Worm (Caenorhabditis elegans) whole organism, young adult: Measurements from ENCODE around the gene R11F4.1.

Experiments
- akir-1 ChIP-seq: fragments of 200-800 bp; sonication (Bioruptor generic); optimal IDR thresholded peaks from 2 replicates; lab custom pipeline; 2018; ENCODE audit warnings: mild to moderate bottlenecking, missing genetic modification characterization, moderate library complexity, missing compliant biosample characterization
- ama-1 ChIP-seq, 3 experiments: fragments of 150-350 bp in 1 of 3; sonication (generic microtip) in 2 of 3; optimal IDR thresholded peaks; 2 replicates each; lab custom pipeline; 2014 to 2018; ENCODE audit warnings: missing biosample characterization in 2 of 3, missing genetic modification characterization in 2 of 3, missing genetic modification reagents in 2 of 3
- atf-7 ChIP-seq: sonication (generic microtip); optimal IDR thresholded peaks from 2 replicates; lab custom pipeline; 2017; ENCODE audit warnings: mild to moderate bottlenecking, missing genetic modification characterization, missing compliant biosample characterization
- attf-3 ChIP-seq: fragments of 200-800 bp; sonication (Bioruptor generic); conservative IDR thresholded peaks from 2 replicates; pipeline ENCODE4 v1.3.6; 2022; ENCODE audit warnings: missing genetic modification reagents, missing genetic modification characterization, missing compliant biosample characterization
- nhr-90 ChIP-seq: sonication (generic microtip); optimal IDR thresholded peaks from 2 replicates; lab custom pipeline; 2016; ENCODE audit warnings: missing genotype, mild to moderate bottlenecking, missing genetic modification characterization, missing compliant biosample characterization
- pha-4 ChIP-seq: fragments of 150-350 bp; sonication (generic microtip); optimal IDR thresholded peaks from 2 replicates; lab custom pipeline; 2014; ENCODE audit warnings: missing biosample characterization, missing genetic modification reagents, missing genetic modification characterization
- rcor-1 ChIP-seq: fragments of 200-800 bp; sonication (Bioruptor generic); IDR thresholded peaks from 2 replicates; pipeline ENCODE4 v1.3.6; 2022; ENCODE audit warnings: missing genetic modification reagents, missing genetic modification characterization, missing compliant biosample characterization
- snpc-4 ChIP-seq, 5 experiments: fragments of 150-350 bp in 1 of 5; sonication (generic microtip) in 4 of 5; optimal IDR thresholded peaks; 2 replicates each; lab custom pipeline; 2014 to 2018; ENCODE audit warnings: missing genetic modification characterization in 5 of 5, missing biosample characterization in 3 of 5, antibody characterized with exemption in 2 of 5, mild to moderate bottlenecking in 2 of 5, missing compliant biosample characterization in 2 of 5, missing genotype in 2 of 5, moderate library complexity in 2 of 5, missing genetic modification reagents in 1 of 5
- unc-62 ChIP-seq: fragments of 150-350 bp; optimal IDR thresholded peaks from 2 replicates; lab custom pipeline; 2014; ENCODE audit warnings: missing biosample characterization, missing genetic modification reagents, missing genetic modification characterization

ce11 chrII:4094030-4094846 is 2.5 kb downstream of the R11F4.1 start:
- TF ChIP-seq pha-4 (tag; lab: Kevin White, UChicago) (no peak), ama-1 (optimal IDR thresholded peaks at IDR 0.05; lab: Kevin White, UChicago) (peak; percentile 20), ama-1 (GFP tag; optimal IDR thresholded peaks at IDR 0.05; lab: Kevin White, UChicago) (no peak), akir-1 (no peak), attf-3 (GFP tag; lab: Robert Waterston, UW) (no peak), rcor-1 (GFP tag; lab: Robert Waterston, UW) (no peak), atf-7 (tag; lab: Kevin White, UChicago) (no peak), unc-62 (GFP tag; lab: Kevin White, UChicago) (no peak), snpc-4 (GFP tag; optimal IDR thresholded peaks at IDR 0.05; lab: Kevin White, UChicago) (no peak), snpc-4 (tag; optimal IDR thresholded peaks at IDR 0.05; lab: Kevin White, UChicago) (no peak), nhr-90 (no peak)
